Fruit fly (Drosophila melanogaster) Kc167 (cell line): Measurements from ENCODE around the gene CG15812.

Experiments
- Myc ChIP-seq: fragments of >200 bp; optimal IDR thresholded peaks from 2 replicates; lab custom pipeline; 2017; ENCODE audit warnings: missing external identifiers
- Sin3A ChIP-seq: fragments of >200 bp; optimal IDR thresholded peaks from 2 replicates; lab custom pipeline; 2018; ENCODE audit warnings: missing external identifiers
- h ChIP-seq: fragments of >200 bp; optimal IDR thresholded peaks from 3 replicates; lab custom pipeline; 2018; ENCODE audit warnings: missing external identifiers
- insv ChIP-seq: fragments of >200 bp; optimal IDR thresholded peaks from 3 replicates; lab custom pipeline; 2018; ENCODE audit warnings: missing external identifiers
- psq ChIP-seq: fragments of >200 bp; optimal IDR thresholded peaks from 2 replicates; lab custom pipeline; 2017; ENCODE audit warnings: missing external identifiers

dm6 chr3L:3187263-3187662 lies 27.5 kb downstream of the CG15812 start, which contains the start of gene CG14957:
- TF ChIP-seq psq (lab: Kevin White, UChicago) (no peak), Myc (lab: Kevin White, UChicago) (no peak), h (lab: Kevin White, UChicago) (no peak), Sin3A (lab: Kevin White, UChicago) (no peak), insv (lab: Kevin White, UChicago) (no peak)
